Fruit fly (Drosophila melanogaster) whole organism, embryonic: ENCODE data around the gene nmo.

Experiments
- Ada2b ChIP-seq: fragments of 200-800 bp; sonication (Bioruptor generic); IDR thresholded peaks from 2 replicates; pipeline ENCODE4 v1.3.6; 2022; ENCODE audit warnings: missing biosample characterization, missing genetic modification characterization
- Adf1 ChIP-seq: fragments of 200-800 bp; sonication (Bioruptor generic); IDR thresholded peaks from 2 replicates; pipeline ENCODE4 v1.3.6; 2022; ENCODE audit warnings: missing biosample characterization, missing genetic modification characterization
- BEAF-32 ChIP-seq: fragments of 200-800 bp; sonication (Bioruptor generic); optimal IDR thresholded peaks from 3 replicates; lab custom pipeline; 2017; ENCODE audit warnings: missing biosample characterization, missing genetic modification characterization, mild to moderate bottlenecking, moderate library complexity, missing genetic modification reagents
- BtbVII ChIP-seq: fragments of 200-800 bp; sonication (Bioruptor generic); optimal IDR thresholded peaks from 3 replicates; lab custom pipeline; 2017; ENCODE audit warnings: missing biosample characterization, mild to moderate bottlenecking, missing genetic modification characterization
- CG10147 ChIP-seq: fragments of 200-800 bp; sonication (Bioruptor generic); optimal IDR thresholded peaks from 2 replicates; lab custom pipeline; 2019; ENCODE audit warnings: missing biosample characterization, mild to moderate bottlenecking, missing genetic modification characterization, moderate library complexity
- CG10274 ChIP-seq: fragments of 200-800 bp; sonication (Bioruptor generic); optimal IDR thresholded peaks from 3 replicates; lab custom pipeline; 2017; ENCODE audit warnings: missing biosample characterization, mild to moderate bottlenecking, missing genetic modification characterization
- CG10959 ChIP-seq: fragments of 200-800 bp; sonication (Bioruptor generic); IDR thresholded peaks from 2 replicates; pipeline ENCODE4 v1.3.6; 2022; ENCODE audit warnings: missing biosample characterization, missing genetic modification characterization
- CG11456 ChIP-seq: fragments of 200-800 bp; sonication (Bioruptor generic); IDR thresholded peaks from 3 replicates; pipeline ENCODE4 v1.3.6; 2022; ENCODE audit warnings: missing biosample characterization, missing genetic modification characterization
- CG12659 ChIP-seq: fragments of 200-800 bp; sonication (Bioruptor generic); optimal IDR thresholded peaks from 3 replicates; lab custom pipeline; 2017; ENCODE audit warnings: mild to moderate bottlenecking, missing biosample characterization, missing genetic modification reagents, missing genetic modification characterization
- CG13894 ChIP-seq: fragments of 200-800 bp; sonication (Bioruptor generic); optimal IDR thresholded peaks from 3 replicates; lab custom pipeline; 2018; ENCODE audit warnings: missing biosample characterization, mild to moderate bottlenecking, missing genetic modification characterization, moderate library complexity
- CG14710 ChIP-seq: fragments of 200-800 bp; sonication (Bioruptor generic); optimal IDR thresholded peaks from 3 replicates; lab custom pipeline; 2019; ENCODE audit warnings: missing biosample characterization, mild to moderate bottlenecking, missing genetic modification characterization, moderate library complexity
- CG17802 ChIP-seq: fragments of 200-800 bp; sonication (Bioruptor generic); optimal IDR thresholded peaks from 2 replicates; lab custom pipeline; 2018; ENCODE audit warnings: missing biosample characterization, mild to moderate bottlenecking, missing genetic modification characterization, moderate library complexity
- CG2116 ChIP-seq: fragments of 200-800 bp; sonication (Bioruptor generic); optimal IDR thresholded peaks from 3 replicates; lab custom pipeline; 2018; ENCODE audit warnings: missing biosample characterization, mild to moderate bottlenecking, missing genetic modification characterization
- CG2889 ChIP-seq: fragments of 200-800 bp; sonication (Bioruptor generic); IDR thresholded peaks from 3 replicates; pipeline ENCODE4 v1.3.6; 2022; ENCODE audit warnings: missing biosample characterization, missing genetic modification characterization
- CG6272 ChIP-seq: fragments of 200-800 bp; sonication (Bioruptor generic); IDR thresholded peaks from 2 replicates; pipeline ENCODE4 v1.3.6; 2022; ENCODE audit warnings: missing biosample characterization, missing genetic modification characterization
- CG8290 ChIP-seq, 3 experiments: fragments of 200-800 bp; sonication (Bioruptor generic); optimal IDR thresholded peaks; 2 replicates each; lab custom pipeline; 2016 to 2019; ENCODE audit warnings: missing biosample characterization in 3 of 3, missing genetic modification characterization in 3 of 3, mild to moderate bottlenecking in 2 of 3, moderate library complexity in 1 of 3
- CkIIα-i1 ChIP-seq: fragments of 200-800 bp; sonication (Bioruptor generic); IDR thresholded peaks from 2 replicates; pipeline ENCODE4 v1.3.6; 2022; ENCODE audit warnings: missing biosample characterization, missing genetic modification characterization
- Dip3 ChIP-seq: fragments of 200-800 bp; sonication (Bioruptor generic); optimal IDR thresholded peaks from 3 replicates; lab custom pipeline; 2016; ENCODE audit warnings: missing biosample characterization, missing genetic modification characterization
- Doc2 ChIP-seq: fragments of 200-800 bp; sonication (Bioruptor generic); IDR thresholded peaks from 2 replicates; pipeline ENCODE4 v1.3.6; 2022; ENCODE audit warnings: missing biosample characterization, missing genetic modification characterization
- Eip74EF ChIP-seq, 2 experiments: fragments of 200-800 bp in 1 of 2; fragments of >200 bp in 1 of 2; sonication (Bioruptor generic) in 1 of 2; optimal IDR thresholded peaks; 2 replicates each; lab custom pipeline; 2017 to 2019; ENCODE audit warnings: missing biosample characterization in 2 of 2, missing genetic modification characterization in 2 of 2, mild to moderate bottlenecking in 1 of 2, moderate library complexity in 1 of 2
- Hsf ChIP-seq: fragments of 200-800 bp; sonication (Bioruptor generic); optimal IDR thresholded peaks from 3 replicates; lab custom pipeline; 2016; ENCODE audit warnings: missing biosample characterization, missing genetic modification characterization
- Kr ChIP-seq: fragments of 200-800 bp; sonication (Bioruptor generic); optimal IDR thresholded peaks from 2 replicates; lab custom pipeline; 2017; ENCODE audit warnings: missing biosample characterization, mild to moderate bottlenecking, missing genetic modification characterization
- MTF-1 ChIP-seq: fragments of 200-800 bp; sonication (Bioruptor generic); optimal IDR thresholded peaks from 2 replicates; lab custom pipeline; 2018; ENCODE audit warnings: missing biosample characterization, mild to moderate bottlenecking, missing genetic modification characterization, borderline replicate concordance
- Med ChIP-seq: fragments of 200-800 bp; sonication (Bioruptor generic); peaks from one replicate; lab custom pipeline; 2016; ENCODE audit warnings: missing biosample characterization, missing genetic modification characterization, mild to moderate bottlenecking, inconsistent platforms, moderate library complexity
- Meics ChIP-seq: fragments of 200-800 bp; sonication (Bioruptor generic); optimal IDR thresholded peaks from 2 replicates; lab custom pipeline; 2017; ENCODE audit warnings: missing biosample characterization, mild to moderate bottlenecking, missing genetic modification characterization
- Optix ChIP-seq: fragments of 200-800 bp; sonication (Bioruptor generic); IDR thresholded peaks from 3 replicates; pipeline ENCODE4 v1.3.6; 2022; ENCODE audit warnings: missing biosample characterization, missing genetic modification characterization
- PHDP ChIP-seq: fragments of 200-800 bp; sonication (Bioruptor generic); optimal IDR thresholded peaks from 3 replicates; lab custom pipeline; 2018; ENCODE audit warnings: missing biosample characterization, mild to moderate bottlenecking, missing genetic modification characterization, moderate library complexity
- Pdp1 ChIP-seq, 2 experiments: fragments of 200-800 bp; sonication (Bioruptor generic); optimal IDR thresholded peaks; 3 replicates each; lab custom pipeline; 2016; ENCODE audit warnings: missing biosample characterization in 2 of 2, missing genetic modification characterization in 2 of 2, mild to moderate bottlenecking in 1 of 2, moderate library complexity in 1 of 2
- Rfx ChIP-seq: fragments of 200-800 bp; sonication (Bioruptor generic); IDR thresholded peaks from 2 replicates; pipeline ENCODE4 v1.3.6; 2022; ENCODE audit warnings: missing biosample characterization, missing genetic modification characterization
- Rx ChIP-seq: fragments of 200-800 bp; sonication (Bioruptor generic); IDR thresholded peaks from 2 replicates; pipeline ENCODE4 v1.3.6; 2022; ENCODE audit warnings: missing biosample characterization, missing genetic modification characterization
- TFAM ChIP-seq: fragments of 200-800 bp; sonication (Bioruptor generic); optimal IDR thresholded peaks from 2 replicates; lab custom pipeline; 2017; ENCODE audit warnings: missing biosample characterization, missing genetic modification characterization, inconsistent platforms
- Vsx1 ChIP-seq: fragments of 200-800 bp; sonication (Bioruptor generic); optimal IDR thresholded peaks from 2 replicates; lab custom pipeline; 2017; ENCODE audit warnings: missing biosample characterization, mild to moderate bottlenecking, missing genetic modification characterization, missing genetic modification reagents
- amos ChIP-seq: fragments of 200-800 bp; sonication (Bioruptor generic); IDR thresholded peaks from 2 replicates; pipeline ENCODE4 v1.3.6; 2022; ENCODE audit warnings: missing biosample characterization, missing genetic modification characterization; ENCODE audit not compliant: partially characterized antibody
- cad ChIP-seq: fragments of >200 bp; optimal IDR thresholded peaks from 2 replicates; lab custom pipeline; 2017; ENCODE audit warnings: missing biosample characterization, missing genetic modification characterization
- cato ChIP-seq: fragments of 200-800 bp; sonication (Bioruptor generic); optimal IDR thresholded peaks from 2 replicates; lab custom pipeline; 2016; ENCODE audit warnings: missing biosample characterization, missing genetic modification characterization, borderline replicate concordance
- chif ChIP-seq, 2 experiments: fragments of 200-800 bp; sonication (Bioruptor generic); optimal IDR thresholded peaks; 3 replicates each; lab custom pipeline; 2016; ENCODE audit warnings: missing biosample characterization in 2 of 2, missing genetic modification characterization in 2 of 2
- dm ChIP-seq: fragments of 200-800 bp; sonication (Bioruptor generic); optimal IDR thresholded peaks from 3 replicates; lab custom pipeline; 2016; ENCODE audit warnings: missing biosample characterization, missing genetic modification characterization
- exex ChIP-seq: fragments of 200-800 bp; sonication (Bioruptor generic); optimal IDR thresholded peaks from 4 replicates; lab custom pipeline; 2018; ENCODE audit warnings: missing biosample characterization, mild to moderate bottlenecking, missing genetic modification characterization, moderate library complexity
- gt ChIP-seq: fragments of 200-800 bp; sonication (Bioruptor generic); IDR thresholded peaks from 2 replicates; pipeline ENCODE4 v1.3.6; 2022; ENCODE audit warnings: missing biosample characterization, missing genetic modification characterization
- hb ChIP-seq: fragments of 200-800 bp; sonication (Bioruptor generic); IDR thresholded peaks from 3 replicates; pipeline ENCODE4 v1.3.6; 2022; ENCODE audit warnings: missing biosample characterization, missing genetic modification characterization; ENCODE audit not compliant: partially characterized antibody
- luna ChIP-seq: fragments of 200-800 bp; sonication (Bioruptor generic); optimal IDR thresholded peaks from 2 replicates; lab custom pipeline; 2016; ENCODE audit warnings: missing biosample characterization, missing genetic modification characterization
- otp ChIP-seq: fragments of 200-800 bp; sonication (Bioruptor generic); IDR thresholded peaks from 3 replicates; pipeline ENCODE4, ENCODE4 v1.3.6; 2022; ENCODE audit warnings: missing biosample characterization, missing genetic modification characterization
- pb ChIP-seq: fragments of 200-800 bp; sonication (Bioruptor generic); optimal IDR thresholded peaks from 3 replicates; lab custom pipeline; 2016; ENCODE audit warnings: missing biosample characterization, missing genetic modification characterization
- pnt ChIP-seq: fragments of 200-800 bp; sonication (Bioruptor generic); optimal IDR thresholded peaks from 3 replicates; lab custom pipeline; 2016; ENCODE audit warnings: missing biosample characterization, missing genetic modification characterization
- pros ChIP-seq: fragments of 200-800 bp; sonication (Bioruptor generic); optimal IDR thresholded peaks from 3 replicates; lab custom pipeline; 2019; ENCODE audit warnings: missing biosample characterization, mild to moderate bottlenecking, missing genetic modification characterization, moderate library complexity
- sd ChIP-seq: fragments of 200-800 bp; sonication (Bioruptor generic); optimal IDR thresholded peaks from 3 replicates; lab custom pipeline; 2018; ENCODE audit warnings: missing biosample characterization, mild to moderate bottlenecking, missing genetic modification characterization, moderate library complexity
- sim ChIP-seq: fragments of 200-800 bp; sonication (Bioruptor generic); IDR thresholded peaks from 2 replicates; pipeline ENCODE4 v1.3.6; 2022; ENCODE audit warnings: missing biosample characterization, missing genetic modification characterization
- sug ChIP-seq: fragments of 200-800 bp; optimal IDR thresholded peaks from 2 replicates; lab custom pipeline; 2019; ENCODE audit warnings: missing biosample characterization, mild to moderate bottlenecking, missing genetic modification characterization, moderate library complexity
- wek ChIP-seq: fragments of 200-800 bp; sonication (Bioruptor generic); optimal IDR thresholded peaks from 3 replicates; lab custom pipeline; 2018; ENCODE audit warnings: missing biosample characterization, mild to moderate bottlenecking, missing genetic modification characterization, moderate library complexity
- wor ChIP-seq: fragments of 200-800 bp; sonication (Bioruptor generic); IDR thresholded peaks from 2 replicates; pipeline ENCODE4 v1.3.6; 2022; ENCODE audit warnings: missing biosample characterization, missing genetic modification characterization

Gene nmo

DNA sequence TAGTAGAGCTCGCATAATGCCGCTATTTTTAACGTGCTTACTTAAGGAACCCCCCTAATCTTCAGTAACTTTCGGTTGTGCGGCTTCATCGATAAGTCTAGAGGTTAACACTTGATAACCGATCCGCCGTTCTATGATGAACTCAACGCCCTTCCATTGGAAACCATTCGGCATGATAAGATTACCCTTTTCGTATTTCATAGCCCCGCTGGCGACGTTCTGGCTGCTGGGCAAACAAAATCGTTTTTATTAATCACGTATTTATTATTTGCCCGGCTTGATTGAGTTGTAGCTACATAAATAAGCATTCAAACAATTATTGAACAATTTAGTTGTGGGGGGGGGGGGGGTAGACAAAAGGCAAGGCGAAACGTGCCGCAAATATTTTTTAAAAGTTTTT is 114.7 kb downstream of the nmo start (continued):
- TF ChIP-seq CG6272 (GFP tag; lab: Robert Waterston, UW) (no peak), wor (GFP tag; lab: Robert Waterston, UW) (no peak), Eip74EF (GFP tag; optimal IDR thresholded peaks at IDR 0.05; lab: Kevin White, UChicago) (peak in 1 of 2 experiments; percentile 2), exex (tag; lab: Kevin White, UChicago) (peak; percentile 99), CG2116 (peak; percentile 13), Hsf (no peak), CG10274 (no peak), CG11456 (no peak), BEAF-32 (GFP tag; lab: Kevin White, UChicago) (no peak), sd (peak; percentile 90), Pdp1 (GFP tag; optimal IDR thresholded peaks at IDR 0.05; lab: Kevin White, UChicago) (peak in 1 of 2 experiments; percentile 60), Med (GFP tag; lab: Kevin White, UChicago) (peak; percentile 73), CG17802 (no peak), chif (GFP tag; optimal IDR thresholded peaks at IDR 0.05; lab: Kevin White, UChicago) (no peak), sug (tag; lab: Kevin White, UChicago) (peak; percentile 88), Optix (GFP tag; lab: Robert Waterston, UW) (no peak), wek (GFP tag; lab: Kevin White, UChicago) (peak; percentile 89), CG12659 (GFP tag; lab: Kevin White, UChicago) (peak; percentile 29), Adf1 (GFP tag; lab: Robert Waterston, UW) (no peak; the same call in 1 of the 2 replicates), CG10147 (GFP tag; lab: Kevin White, UChicago) (peak; percentile 42), pnt (GFP tag; lab: Kevin White, UChicago) (no peak), Meics (peak; percentile 22), cad (GFP tag; lab: Kevin White, UChicago) (no peak), CG10959 (GFP tag; lab: Robert Waterston, UW) (no peak), pb (GFP tag; lab: Kevin White, UChicago) (no peak), Doc2 (GFP tag; lab: Robert Waterston, UW) (no peak), CG13894 (tag; lab: Kevin White, UChicago) (peak; percentile 21), CkIIα-i1 (GFP tag; lab: Robert Waterston, UW) (no peak), Dip3 (GFP tag; lab: Kevin White, UChicago) (no peak), sim (GFP tag; lab: Robert Waterston, UW) (no peak), Rfx (GFP tag; lab: Robert Waterston, UW) (peak; percentile 39; the same call in 1 of the 2 replicates), MTF-1 (no peak), gt (GFP tag; lab: Robert Waterston, UW) (no peak), TFAM (no peak), amos (GFP tag; lab: Robert Waterston, UW) (no peak), otp (0 out of 3 replicates have a peak, but pooled peaks have one; percentile 11), Rx (GFP tag; lab: Robert Waterston, UW) (no peak), Ada2b (GFP tag; lab: Robert Waterston, UW) (no peak), pros (GFP tag; lab: Kevin White, UChicago) (no peak), Kr (GFP tag; lab: Kevin White, UChicago) (no peak), CG14710 (tag; lab: Kevin White, UChicago) (no peak), dm (GFP tag; lab: Kevin White, UChicago) (no peak), BtbVII (peak; percentile 8), Vsx1 (GFP tag; lab: Kevin White, UChicago) (peak; percentile 53), luna (no peak), hb (no peak), cato (GFP tag; lab: Kevin White, UChicago) (no peak), CG8290 (GFP tag; optimal IDR thresholded peaks at IDR 0.05; lab: Kevin White, UChicago) (no peak), CG8290 (tag; optimal IDR thresholded peaks at IDR 0.05; lab: Kevin White, UChicago) (peak in 1 of 2 experiments; percentile 54), CG2889 (GFP tag; lab: Robert Waterston, UW) (no peak), PHDP (tag; lab: Kevin White, UChicago) (peak; percentile 34)
